Worm (Caenorhabditis elegans) whole organism, midembryonic: Measurements from ENCODE around the gene ife-2.

Experiments
- cog-1 ChIP-seq: sonication (generic microtip); optimal IDR thresholded peaks from 2 replicates; lab custom pipeline; 2016; ENCODE audit warnings: missing genetic modification characterization, missing compliant biosample characterization
- flt-1 ChIP-seq: fragments of 200-800 bp; sonication (Bioruptor generic); IDR thresholded peaks from 2 replicates; pipeline ENCODE4 v1.3.6; 2022; ENCODE audit warnings: missing genetic modification characterization, missing compliant biosample characterization
- klf-2 ChIP-seq: fragments of 200-800 bp; sonication (Bioruptor generic); conservative IDR thresholded peaks from 2 replicates; pipeline ENCODE4 v1.3.6; 2022; ENCODE audit warnings: missing genetic modification reagents, missing genetic modification characterization, missing compliant biosample characterization
- ref-1 ChIP-seq: fragments of 200-800 bp; sonication (Bioruptor generic); conservative IDR thresholded peaks from 2 replicates; pipeline ENCODE4 v1.3.6; 2022; ENCODE audit warnings: missing genetic modification reagents, missing genetic modification characterization, missing compliant biosample characterization
- tab-1 ChIP-seq: fragments of 200-800 bp; sonication (Bioruptor generic); IDR thresholded peaks from 2 replicates; pipeline ENCODE4 v1.3.6; 2022; ENCODE audit warnings: missing genetic modification characterization, missing compliant biosample characterization
- ztf-23 ChIP-seq: fragments of 200-800 bp; sonication (Bioruptor generic); IDR thresholded peaks from 2 replicates; pipeline ENCODE4 v1.3.6; 2022; ENCODE audit warnings: missing genetic modification reagents, missing genetic modification characterization, missing compliant biosample characterization

DNA sequence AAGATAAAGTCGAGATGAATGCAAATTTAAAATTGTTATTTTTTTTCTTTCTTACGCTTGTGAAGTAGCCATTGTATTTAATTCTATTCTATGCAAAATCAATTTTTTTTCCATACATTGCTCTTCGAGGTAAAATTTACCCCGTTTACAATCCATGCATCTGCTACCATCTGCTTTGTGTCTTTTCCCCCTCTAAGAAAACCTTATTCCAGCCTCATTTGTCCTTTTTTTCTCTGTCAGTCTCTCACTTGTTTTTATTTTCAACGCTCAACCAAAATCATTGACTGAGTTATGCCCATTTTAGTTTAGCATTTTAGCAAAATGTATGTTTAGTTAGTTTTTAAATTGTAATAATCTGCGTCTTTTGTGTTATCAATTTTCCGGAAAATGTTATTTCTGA, 12.6 kb downstream of the ife-2 start:
- TF ChIP-seq ztf-23 (GFP tag; lab: Robert Waterston, UW) (no peak), tab-1 (no peak), klf-2 (GFP tag; lab: Robert Waterston, UW) (no peak), ref-1 (GFP tag; lab: Robert Waterston, UW) (no peak), flt-1 (GFP tag; lab: Robert Waterston, UW) (no peak), cog-1 (tag; lab: Kevin White, UChicago) (no peak)
